Worm (Caenorhabditis elegans) whole organism, mixed stage, embryonic: ENCODE measurements around the gene W05H9.2.

Source experiments
- M03D4.4 ChIP-seq: sonication (generic microtip); optimal IDR thresholded peaks from 2 replicates; lab custom pipeline; 2017; ENCODE audit warnings: mild to moderate bottlenecking, missing genetic modification characterization, missing compliant biosample characterization
- bed-3 ChIP-seq: fragments of 200-800 bp; sonication (Bioruptor generic); optimal IDR thresholded peaks from 3 replicates; lab custom pipeline; 2018; ENCODE audit warnings: mild to moderate bottlenecking, missing genetic modification characterization, moderate library complexity, missing compliant biosample characterization
- blmp-1 ChIP-seq: fragments of 150-350 bp; optimal IDR thresholded peaks from 2 replicates; lab custom pipeline; 2014; ENCODE audit warnings: missing biosample characterization, missing genetic modification characterization
- ceh-39 ChIP-seq: fragments of 150-350 bp; optimal IDR thresholded peaks from 2 replicates; lab custom pipeline; 2014; ENCODE audit warnings: missing biosample characterization, missing genetic modification characterization
- ceh-43 ChIP-seq: fragments of 200-800 bp; sonication (Bioruptor generic); optimal IDR thresholded peaks from 2 replicates; lab custom pipeline; 2018; ENCODE audit warnings: mild to moderate bottlenecking, missing genetic modification characterization, moderate library complexity, missing compliant biosample characterization
- ceh-83 ChIP-seq: fragments of 200-800 bp; sonication (Bioruptor generic); optimal IDR thresholded peaks from 2 replicates; lab custom pipeline; 2018; ENCODE audit warnings: mild to moderate bottlenecking, missing genetic modification characterization, missing compliant biosample characterization
- ces-1 ChIP-seq: fragments of 150-350 bp; optimal IDR thresholded peaks from 2 replicates; lab custom pipeline; 2014; ENCODE audit warnings: missing biosample characterization, missing genetic modification reagents, missing genetic modification characterization
- cnd-1 ChIP-seq: fragments of 200-800 bp; sonication (Bioruptor generic); optimal IDR thresholded peaks from 2 replicates; lab custom pipeline; 2018; ENCODE audit warnings: mild to moderate bottlenecking, missing genetic modification characterization, missing compliant biosample characterization
- drap-1 ChIP-seq: fragments of 200-800 bp; sonication (Bioruptor generic); optimal IDR thresholded peaks from 3 replicates; lab custom pipeline; 2018; ENCODE audit warnings: mild to moderate bottlenecking, missing genetic modification characterization, missing compliant biosample characterization
- elt-1 ChIP-seq: sonication (generic microtip); optimal IDR thresholded peaks from 2 replicates; lab custom pipeline; 2017; ENCODE audit warnings: missing genetic modification characterization, mild to moderate bottlenecking, missing compliant biosample characterization, antibody characterized with exemption, moderate library complexity, borderline replicate concordance; ENCODE audit not compliant: insufficient read depth
- elt-3 ChIP-seq: fragments of 150-350 bp; optimal IDR thresholded peaks from 2 replicates; lab custom pipeline; 2014; ENCODE audit warnings: missing biosample characterization, missing genetic modification characterization
- flh-1 ChIP-seq: fragments of 200-800 bp; sonication (Bioruptor generic); optimal IDR thresholded peaks from 2 replicates; lab custom pipeline; 2018; ENCODE audit warnings: mild to moderate bottlenecking, missing genetic modification characterization, moderate library complexity, missing compliant biosample characterization
- ham-2 ChIP-seq: fragments of 200-800 bp; sonication (Bioruptor generic); optimal IDR thresholded peaks from 2 replicates; lab custom pipeline; 2018; ENCODE audit warnings: mild to moderate bottlenecking, missing genetic modification characterization, missing compliant biosample characterization
- hlh-1 ChIP-seq: fragments of 150-350 bp; optimal IDR thresholded peaks from 2 replicates; lab custom pipeline; 2014; ENCODE audit warnings: missing biosample characterization, missing genetic modification reagents, missing genetic modification characterization
- lin-13 ChIP-seq: fragments of 150-350 bp; optimal IDR thresholded peaks from 2 replicates; lab custom pipeline; 2014; ENCODE audit warnings: missing biosample characterization, missing genetic modification characterization
- lin-32 ChIP-seq: fragments of 200-800 bp; sonication (Bioruptor generic); optimal IDR thresholded peaks from 2 replicates; lab custom pipeline; 2018; ENCODE audit warnings: mild to moderate bottlenecking, missing genetic modification characterization, missing compliant biosample characterization
- lsy-2 ChIP-seq: fragments of 150-350 bp; optimal IDR thresholded peaks from 2 replicates; lab custom pipeline; 2014; ENCODE audit warnings: missing biosample characterization, missing genetic modification characterization
- mab-5 ChIP-seq: fragments of 150-350 bp; optimal IDR thresholded peaks from 2 replicates; lab custom pipeline; 2014; ENCODE audit warnings: missing biosample characterization, missing genetic modification characterization
- mep-1 ChIP-seq: fragments of 150-350 bp; optimal IDR thresholded peaks from 2 replicates; lab custom pipeline; 2017; ENCODE audit warnings: missing biosample characterization, missing genetic modification reagents, missing genetic modification characterization, inconsistent platforms
- mls-2 ChIP-seq: sonication (generic microtip); optimal IDR thresholded peaks from 2 replicates; lab custom pipeline; 2016; ENCODE audit warnings: mild to moderate bottlenecking, missing genetic modification characterization, moderate library complexity, missing compliant biosample characterization
- nhr-12 ChIP-seq: fragments of 150-350 bp; optimal IDR thresholded peaks from 2 replicates; lab custom pipeline; 2014; ENCODE audit warnings: missing biosample characterization, missing genetic modification characterization
- nhr-2 ChIP-seq: fragments of 150-350 bp; optimal IDR thresholded peaks from 2 replicates; lab custom pipeline; 2014; ENCODE audit warnings: missing biosample characterization, missing genetic modification characterization
- nhr-237 ChIP-seq: fragments of 150-350 bp; optimal IDR thresholded peaks from 2 replicates; lab custom pipeline; 2014; ENCODE audit warnings: missing biosample characterization, missing genetic modification characterization
- nhr-28 ChIP-seq: fragments of 150-350 bp; optimal IDR thresholded peaks from 2 replicates; lab custom pipeline; 2014; ENCODE audit warnings: missing biosample characterization, missing genetic modification characterization
- nhr-76 ChIP-seq: sonication (generic microtip); optimal IDR thresholded peaks from 2 replicates; lab custom pipeline; 2017; ENCODE audit warnings: missing biosample characterization, missing genetic modification characterization
- pha-4 ChIP-seq: fragments of 150-350 bp; optimal IDR thresholded peaks from 2 replicates; lab custom pipeline; 2018; ENCODE audit warnings: missing biosample characterization, missing genetic modification reagents, missing genetic modification characterization
- sem-2 ChIP-seq: fragments of 200-800 bp; sonication (Bioruptor generic); optimal IDR thresholded peaks from 2 replicates; lab custom pipeline; 2018; ENCODE audit warnings: mild to moderate bottlenecking, missing genetic modification characterization, missing compliant biosample characterization
- snpc-4 ChIP-seq: fragments of 150-350 bp; optimal IDR thresholded peaks from 2 replicates; lab custom pipeline; 2014; ENCODE audit warnings: missing biosample characterization, missing genetic modification characterization
- sptf-1 ChIP-seq: sonication (generic microtip); optimal IDR thresholded peaks from 2 replicates; lab custom pipeline; 2017; ENCODE audit warnings: mild to moderate bottlenecking, missing genetic modification characterization, moderate library complexity, missing compliant biosample characterization
- tbx-8 ChIP-seq: fragments of 200-800 bp; sonication (Bioruptor generic); optimal IDR thresholded peaks from 2 replicates; lab custom pipeline; 2018; ENCODE audit warnings: mild to moderate bottlenecking, missing genetic modification characterization, moderate library complexity, missing compliant biosample characterization
- unc-120 ChIP-seq: sonication (generic microtip); optimal IDR thresholded peaks from 2 replicates; lab custom pipeline; 2017; ENCODE audit warnings: missing genetic modification characterization, missing compliant biosample characterization; ENCODE audit not compliant: poor library complexity, severe bottlenecking
- unc-39 ChIP-seq: fragments of 150-350 bp; optimal IDR thresholded peaks from 2 replicates; lab custom pipeline; 2014; ENCODE audit warnings: missing biosample characterization, missing genetic modification characterization
- unc-62 ChIP-seq: fragments of 150-350 bp; optimal IDR thresholded peaks from 2 replicates; lab custom pipeline; 2014; ENCODE audit warnings: missing biosample characterization, missing genetic modification reagents, missing genetic modification characterization
- zip-8 ChIP-seq: fragments of 150-350 bp; optimal IDR thresholded peaks from 2 replicates; lab custom pipeline; 2014; ENCODE audit warnings: missing biosample characterization, missing genetic modification characterization
- ztf-11 ChIP-seq: fragments of 150-350 bp; optimal IDR thresholded peaks from 2 replicates; lab custom pipeline; 2014; ENCODE audit warnings: missing biosample characterization, missing genetic modification characterization

W05H9.2 gene

DNA sequence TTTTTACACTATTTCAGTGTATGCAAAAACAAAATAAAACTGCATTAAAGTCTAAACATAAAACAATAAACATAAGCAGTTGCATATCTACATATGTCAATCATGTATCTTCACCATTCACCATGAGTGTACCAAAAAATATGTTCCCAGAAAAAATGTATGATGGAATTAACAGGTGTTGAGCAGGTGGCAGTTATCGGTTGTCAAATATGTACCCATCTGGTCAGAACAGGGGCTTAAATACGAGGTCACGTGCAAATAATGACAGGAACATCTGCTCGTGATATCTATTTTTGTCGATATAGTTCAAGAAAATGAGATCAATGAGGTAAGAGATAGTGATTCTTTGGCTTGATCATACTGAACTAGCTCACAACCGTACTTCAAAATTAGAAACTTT, 7.8 kb upstream of the W05H9.2 start:
- peak; percentile 57 for TF ChIP-seq unc-62 (GFP tag; lab: Kevin White, UChicago)
- peak; percentile 87 for TF ChIP-seq nhr-2 (tag; lab: Kevin White, UChicago)
- TF ChIP-seq unc-120 (tag; lab: Kevin White, UChicago), result no peak
- TF ChIP-seq lin-32 (GFP tag; lab: Kevin White, UChicago), result peak; percentile 99
- no peak for TF ChIP-seq mep-1 (tag; lab: Kevin White, UChicago)
- TF ChIP-seq hlh-1 (tag; lab: Kevin White, UChicago), result peak; percentile 55
- TF ChIP-seq cnd-1, result peak; percentile 93
- TF ChIP-seq ceh-39 (tag; lab: Kevin White, UChicago), result peak; percentile 23

DNA sequence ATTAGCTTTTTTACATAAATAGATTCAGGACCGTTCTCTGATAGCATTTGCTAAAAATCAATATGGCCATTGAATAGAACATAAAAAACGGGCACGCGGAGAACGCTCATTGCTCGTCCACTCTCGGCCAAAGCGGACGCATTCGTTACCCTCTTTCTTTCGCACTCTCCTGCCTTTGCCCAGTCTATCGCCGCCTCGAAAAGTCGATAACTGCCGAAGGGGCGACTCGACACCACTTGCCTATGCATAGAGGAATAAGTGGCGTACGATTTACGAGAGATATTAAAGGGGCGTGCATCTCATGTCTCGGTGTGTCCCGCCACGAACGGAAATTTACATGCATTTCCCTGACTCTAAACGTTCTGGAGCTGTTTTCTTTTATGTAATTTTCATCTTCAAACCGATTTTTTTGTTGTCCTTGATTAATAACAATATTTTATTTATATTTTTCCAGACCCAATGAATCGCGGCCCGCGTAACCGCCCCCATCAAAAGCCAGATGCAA, 3.6 kb upstream of the W05H9.2 start, which contains the start of gene W05H9.4:
Gene W05H9.4 (plus strand): TSS at position 455 of the 505 bp plus-strand sequence.
- no peak for TF ChIP-seq elt-1 (tag; lab: Kevin White, UChicago)
- TF ChIP-seq unc-62 (GFP tag; lab: Kevin White, UChicago), result no peak
- TF ChIP-seq snpc-4 (tag; lab: Kevin White, UChicago), result no peak
- peak; percentile 69 for TF ChIP-seq unc-120 (tag; lab: Kevin White, UChicago)
- TF ChIP-seq sptf-1, result no peak
- no peak for TF ChIP-seq tbx-8
- no peak for TF ChIP-seq nhr-237
- peak; percentile 20 for TF ChIP-seq ham-2 (GFP tag; lab: Kevin White, UChicago)
- TF ChIP-seq elt-3 (tag; lab: Kevin White, UChicago), result no peak
- TF ChIP-seq nhr-2 (tag; lab: Kevin White, UChicago), result peak; percentile 91
- no peak for TF ChIP-seq pha-4 (tag; lab: Kevin White, UChicago)
- TF ChIP-seq cnd-1, result peak; percentile 52
- TF ChIP-seq nhr-12 (tag; lab: Kevin White, UChicago), result no peak
- no peak for TF ChIP-seq blmp-1 (tag; lab: Kevin White, UChicago)
- peak; percentile 57 for TF ChIP-seq ces-1 (GFP tag; lab: Kevin White, UChicago)
- TF ChIP-seq mep-1 (tag; lab: Kevin White, UChicago), result peak; percentile 12
- TF ChIP-seq M03D4.4, result no peak
- TF ChIP-seq unc-39 (tag; lab: Kevin White, UChicago), result no peak
- TF ChIP-seq lin-13, result peak; percentile 10
- no peak for TF ChIP-seq nhr-28 (tag; lab: Kevin White, UChicago)
- TF ChIP-seq ceh-39 (tag; lab: Kevin White, UChicago), result peak; percentile 71
- TF ChIP-seq mls-2 (tag; lab: Kevin White, UChicago), result peak; percentile 75
- TF ChIP-seq ztf-11 (tag; lab: Kevin White, UChicago), result peak; percentile 2
- TF ChIP-seq zip-8 (tag; lab: Kevin White, UChicago), result no peak
- TF ChIP-seq lsy-2 (tag; lab: Kevin White, UChicago), result no peak
- no peak for TF ChIP-seq ceh-83 (GFP tag; lab: Kevin White, UChicago)
- no peak for TF ChIP-seq flh-1 (GFP tag; lab: Kevin White, UChicago)
- TF ChIP-seq bed-3 (GFP tag; lab: Kevin White, UChicago), result no peak
- no peak for TF ChIP-seq lin-32 (GFP tag; lab: Kevin White, UChicago)
- TF ChIP-seq mab-5 (tag; lab: Kevin White, UChicago), result no peak
- no peak for TF ChIP-seq sem-2 (GFP tag; lab: Kevin White, UChicago)
- no peak for TF ChIP-seq drap-1 (GFP tag; lab: Kevin White, UChicago)
- no peak for TF ChIP-seq nhr-76
- no peak for TF ChIP-seq ceh-43 (GFP tag; lab: Kevin White, UChicago)
- TF ChIP-seq hlh-1 (tag; lab: Kevin White, UChicago), result peak; percentile 53

DNA sequence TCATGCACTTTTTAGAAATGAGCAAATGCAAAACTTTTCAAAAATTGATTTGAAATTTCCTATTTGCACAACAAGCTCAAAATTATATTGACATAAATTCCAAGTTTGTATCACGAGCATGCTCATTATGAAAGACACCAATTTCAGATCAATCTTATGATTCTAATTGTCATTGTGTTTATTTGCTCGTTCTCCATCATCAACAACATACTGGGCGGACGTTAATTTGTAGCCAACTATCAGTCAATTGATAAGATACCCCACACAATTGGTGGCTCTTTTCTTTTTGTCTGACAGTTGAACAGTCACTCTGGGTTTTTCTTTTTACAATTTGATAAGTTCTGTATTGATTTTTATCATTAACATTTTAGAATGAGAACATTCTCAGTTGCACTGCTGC, 4.9 kb downstream of the W05H9.2 start, which contains the start of gene lro-1:
Gene lro-1 (plus strand): TSS at position 372 of the 400 bp plus-strand sequence.
- no peak for TF ChIP-seq elt-1 (tag; lab: Kevin White, UChicago)
- TF ChIP-seq ceh-83 (GFP tag; lab: Kevin White, UChicago), result no peak
- no peak for TF ChIP-seq mls-2 (tag; lab: Kevin White, UChicago)
- no peak for TF ChIP-seq sem-2 (GFP tag; lab: Kevin White, UChicago)
- TF ChIP-seq elt-3 (tag; lab: Kevin White, UChicago), result no peak
- TF ChIP-seq lin-32 (GFP tag; lab: Kevin White, UChicago), result no peak
- no peak for TF ChIP-seq nhr-28 (tag; lab: Kevin White, UChicago)
- no peak for TF ChIP-seq drap-1 (GFP tag; lab: Kevin White, UChicago)
- no peak for TF ChIP-seq mab-5 (tag; lab: Kevin White, UChicago)
- no peak for TF ChIP-seq tbx-8
- no peak for TF ChIP-seq unc-120 (tag; lab: Kevin White, UChicago)
- no peak for TF ChIP-seq bed-3 (GFP tag; lab: Kevin White, UChicago)
- TF ChIP-seq ztf-11 (tag; lab: Kevin White, UChicago), result no peak
- no peak for TF ChIP-seq mep-1 (tag; lab: Kevin White, UChicago)
- no peak for TF ChIP-seq pha-4 (tag; lab: Kevin White, UChicago)
- TF ChIP-seq zip-8 (tag; lab: Kevin White, UChicago), result no peak
- no peak for TF ChIP-seq sptf-1
- TF ChIP-seq hlh-1 (tag; lab: Kevin White, UChicago), result no peak
- TF ChIP-seq nhr-2 (tag; lab: Kevin White, UChicago), result no peak
- no peak for TF ChIP-seq nhr-237
